Fruit fly (Drosophila melanogaster): ENCODE measurements around the gene CG14079.

CG14079 gene

DNA sequence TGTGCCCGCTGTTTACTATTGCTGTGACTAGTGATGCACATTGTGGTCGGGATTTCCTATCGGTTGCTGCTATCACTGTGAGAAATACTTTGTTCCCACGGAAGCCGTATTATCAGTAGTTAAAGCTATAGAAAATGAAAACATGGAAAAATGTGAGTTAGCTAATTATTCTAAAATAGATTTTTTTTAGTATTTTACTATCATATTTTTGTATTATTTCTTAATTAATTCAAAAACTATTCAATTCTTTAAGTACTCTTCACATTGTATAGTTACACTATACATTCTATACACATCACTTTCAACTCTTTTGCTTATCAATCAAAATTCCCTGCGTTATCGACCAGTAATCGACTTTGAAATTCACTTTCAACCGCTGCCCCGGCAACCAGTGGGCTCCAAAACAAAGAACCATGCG lies at the start of gene CG14079, which contains the start of gene Naxd:
TSS of gene CG14079 (plus strand) at position 335 of the 418 bp plus-strand sequence.
TSS of gene Naxd (minus strand) at position 45 of the 418 bp plus-strand sequence.
- peak; percentile 42 for TF ChIP-seq Hr83 (GFP tag; optimal IDR thresholded peaks at IDR 0.05; ENCODE audit: poor library complexity, severe bottlenecking)
- peak; percentile 26 for TF ChIP-seq woc (GFP tag; optimal IDR thresholded peaks at IDR 0.05)
- no peak for TF ChIP-seq Dfd (GFP tag; optimal IDR thresholded peaks at IDR 0.05)
- TF ChIP-seq dsf (GFP tag; optimal IDR thresholded peaks at IDR 0.05; ENCODE audit: borderline replicate concordance), result peak; percentile 19
- TF ChIP-seq lola (GFP tag; optimal IDR thresholded peaks at IDR 0.05), result no peak
- peak; percentile 41 for TF ChIP-seq Jra (GFP tag; optimal IDR thresholded peaks at IDR 0.05)
- TF ChIP-seq CrebA (GFP tag; optimal IDR thresholded peaks at IDR 0.05; ENCODE audit: borderline replicate concordance), result no peak
- peak; percentile 19 for TF ChIP-seq sage (GFP tag; optimal IDR thresholded peaks at IDR 0.05)
- TF ChIP-seq psq (GFP tag; optimal IDR thresholded peaks at IDR 0.05), result peak; percentile 73
- TF ChIP-seq br (GFP tag; optimal IDR thresholded peaks at IDR 0.05), result peak; percentile 63
- TF ChIP-seq CG32264 (GFP tag; optimal IDR thresholded peaks at IDR 0.05), result no peak
- no peak for TF ChIP-seq Abd-B (GFP tag; optimal IDR thresholded peaks at IDR 0.05)
- TF ChIP-seq tai (GFP tag; optimal IDR thresholded peaks at IDR 0.05), result no peak
- TF ChIP-seq foxo (GFP tag; optimal IDR thresholded peaks at IDR 0.05), result peak in 1 of 2 experiments; percentile 90
- TF ChIP-seq h (GFP tag; optimal IDR thresholded peaks at IDR 0.05), result peak; percentile 78
- no peak for TF ChIP-seq Dif (GFP tag; optimal IDR thresholded peaks at IDR 0.05; ENCODE audit: partially characterized antibody)
- no peak for TF ChIP-seq brk (GFP tag; optimal IDR thresholded peaks at IDR 0.05)
- TF ChIP-seq sv (GFP tag; optimal IDR thresholded peaks at IDR 0.05), result peak; percentile 26
- no peak for TF ChIP-seq pan (optimal IDR thresholded peaks at IDR 0.05)
- TF ChIP-seq rgr (GFP tag; optimal IDR thresholded peaks at IDR 0.05), result peak; percentile 89
- TF ChIP-seq Sp1 (GFP tag; optimal IDR thresholded peaks at IDR 0.05), result peak; percentile 62
- TF ChIP-seq Vsx2 (GFP tag; optimal IDR thresholded peaks at IDR 0.05; ENCODE audit: partially characterized antibody), result no peak
- TF ChIP-seq jim (GFP tag; optimal IDR thresholded peaks at IDR 0.05), result peak; percentile 10
- peak; percentile 77 for TF ChIP-seq OdsH (GFP tag; optimal IDR thresholded peaks at IDR 0.05)
- TF ChIP-seq Hnf4 (GFP tag; optimal IDR thresholded peaks at IDR 0.05), result peak; percentile 83
- peak; percentile 24 for TF ChIP-seq GATAd (GFP tag; optimal IDR thresholded peaks at IDR 0.05)
- TF ChIP-seq Myc (optimal IDR thresholded peaks at IDR 0.05), result no peak
- peak; percentile 78 for TF ChIP-seq HLH106 (tag; optimal IDR thresholded peaks at IDR 0.05)
- no peak for TF ChIP-seq dmrt93B (GFP tag; optimal IDR thresholded peaks at IDR 0.05)
- peak; percentile 71 for TF ChIP-seq fru (GFP tag; optimal IDR thresholded peaks at IDR 0.05)
- no peak for TF ChIP-seq dl (GFP tag; optimal IDR thresholded peaks at IDR 0.05; ENCODE audit: insufficient read depth in 1 of 2, partially characterized antibody in 2 of 2)
- TF ChIP-seq Hr78 (GFP tag; optimal IDR thresholded peaks at IDR 0.05), result no peak
- no peak for TF ChIP-seq Rel (GFP tag; optimal IDR thresholded peaks at IDR 0.05)
- no peak for TF ChIP-seq Rel (tag; optimal IDR thresholded peaks at IDR 0.05)
- peak; percentile 47 for TF ChIP-seq CG9705 (GFP tag; optimal IDR thresholded peaks at IDR 0.05)
- TF ChIP-seq ey (GFP tag; optimal IDR thresholded peaks at IDR 0.05), result peak; percentile 64
- TF ChIP-seq Mio (GFP tag; optimal IDR thresholded peaks at IDR 0.05), result no peak
- TF ChIP-seq N (GFP tag; optimal IDR thresholded peaks at IDR 0.05), result no peak
- no peak for TF ChIP-seq usp (GFP tag; optimal IDR thresholded peaks at IDR 0.05)

DNA sequence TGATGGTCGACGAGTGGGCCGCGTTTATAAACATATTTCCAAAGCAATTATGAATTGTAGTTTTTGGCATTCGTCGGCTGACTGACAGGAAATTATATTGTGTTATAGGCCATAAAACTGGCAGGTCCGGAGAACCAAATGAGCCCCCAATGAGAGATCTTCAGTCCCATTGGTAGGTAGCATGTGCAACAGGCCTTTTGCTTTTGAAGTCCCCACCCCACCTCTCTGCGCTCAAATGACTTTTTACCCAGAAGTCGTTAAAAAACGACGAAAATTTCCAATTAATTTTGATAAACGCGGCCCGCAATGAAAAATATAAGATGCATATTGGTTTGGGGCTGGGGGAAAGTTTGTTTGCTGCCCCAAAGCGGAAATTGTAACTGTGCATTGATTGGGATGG lies 49.5 kb upstream of the CG14079 start:
- TF ChIP-seq N (GFP tag; optimal IDR thresholded peaks at IDR 0.05), result no peak
- no peak for TF ChIP-seq OdsH (GFP tag; optimal IDR thresholded peaks at IDR 0.05)
- TF ChIP-seq Hnf4 (GFP tag; optimal IDR thresholded peaks at IDR 0.05), result no peak
- no peak for TF ChIP-seq fru (GFP tag; optimal IDR thresholded peaks at IDR 0.05)
- no peak for TF ChIP-seq psq (GFP tag; optimal IDR thresholded peaks at IDR 0.05)
- TF ChIP-seq woc (GFP tag; optimal IDR thresholded peaks at IDR 0.05), result no peak
- TF ChIP-seq Hr78 (GFP tag; optimal IDR thresholded peaks at IDR 0.05), result no peak
- TF ChIP-seq Dif (GFP tag; optimal IDR thresholded peaks at IDR 0.05; ENCODE audit: partially characterized antibody), result no peak
- TF ChIP-seq dl (GFP tag; optimal IDR thresholded peaks at IDR 0.05; ENCODE audit: insufficient read depth in 1 of 2, partially characterized antibody in 2 of 2), result no peak
- no peak for TF ChIP-seq brk (GFP tag; optimal IDR thresholded peaks at IDR 0.05)
- no peak for TF ChIP-seq Mio (GFP tag; optimal IDR thresholded peaks at IDR 0.05)
- no peak for TF ChIP-seq Vsx2 (GFP tag; optimal IDR thresholded peaks at IDR 0.05; ENCODE audit: partially characterized antibody)
- TF ChIP-seq Sp1 (GFP tag; optimal IDR thresholded peaks at IDR 0.05), result no peak
- no peak for TF ChIP-seq foxo (GFP tag; optimal IDR thresholded peaks at IDR 0.05)
- no peak for TF ChIP-seq rgr (GFP tag; optimal IDR thresholded peaks at IDR 0.05)
- TF ChIP-seq jim (GFP tag; optimal IDR thresholded peaks at IDR 0.05), result no peak

Data from whole organism, wandering third instar larva.